Fruit fly (Drosophila melanogaster): ENCODE data around the gene mura.

DNA sequence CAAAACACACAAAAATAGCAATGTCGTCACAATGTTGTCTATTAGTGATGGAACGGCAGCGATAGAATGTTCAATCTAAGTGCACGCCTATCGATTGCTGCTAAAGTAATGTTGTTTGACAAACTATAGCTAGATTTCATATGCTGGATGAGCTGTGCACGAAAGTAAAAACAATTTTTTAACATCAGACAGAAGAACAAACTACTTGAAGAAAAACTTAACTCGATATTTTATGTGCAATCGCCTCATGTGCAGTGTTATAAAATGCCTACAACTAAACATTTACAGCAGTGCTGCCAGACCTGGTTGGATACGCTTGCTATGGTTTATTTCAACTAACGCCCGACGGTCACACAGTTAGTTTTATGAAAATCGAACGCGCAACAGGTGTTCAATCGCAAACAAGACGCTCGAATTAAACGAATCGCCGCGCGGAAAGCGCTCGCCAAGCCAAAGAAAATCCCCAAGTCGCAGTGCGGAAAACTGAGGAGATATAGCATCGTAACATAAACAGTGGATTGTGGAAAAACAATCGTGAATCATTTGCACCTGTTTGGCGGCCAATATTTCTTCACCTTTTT is 39.4 kb upstream of the mura start, which contains the start of the genes bocks and CG8312:
- TF ChIP-seq CG8478 (optimal IDR thresholded peaks at IDR 0.05) (no peak), Dll (optimal IDR thresholded peaks at IDR 0.05) (no peak), pan (optimal IDR thresholded peaks at IDR 0.05) (no peak), usp (GFP tag; optimal IDR thresholded peaks at IDR 0.05) (no peak)
